Fruit fly (Drosophila melanogaster): ENCODE results near the gene Tsp86D.

The Tsp86D gene

DNA sequence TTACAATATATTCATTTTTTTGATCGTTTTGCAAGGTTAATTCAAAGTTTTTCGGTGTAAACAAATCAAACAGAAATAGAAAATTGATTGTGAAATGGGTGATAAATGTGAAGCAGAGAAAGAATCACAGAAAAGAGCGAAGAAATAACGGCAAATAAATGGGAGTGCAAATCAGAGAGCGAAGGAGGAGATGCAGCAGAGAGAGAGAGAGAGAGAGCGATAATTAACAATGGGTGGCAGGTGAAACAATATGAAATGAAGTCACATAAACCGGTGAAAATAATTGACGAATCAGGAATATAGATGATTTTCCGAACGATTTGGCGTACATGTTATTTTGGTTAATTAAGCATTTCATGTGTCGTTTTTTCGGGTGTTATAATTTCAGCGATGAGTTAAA is 4.6 kb upstream of the Tsp86D start:
- TF ChIP-seq gcm2 (GFP tag; optimal IDR thresholded peaks at IDR 0.05) (no peak), Trl (optimal IDR thresholded peaks at IDR 0.05) (peak in 1 of 2 experiments; percentile 59), Trl (GFP tag; optimal IDR thresholded peaks at IDR 0.05) (no peak), Dip3 (GFP tag; optimal IDR thresholded peaks at IDR 0.05) (no peak)

DNA sequence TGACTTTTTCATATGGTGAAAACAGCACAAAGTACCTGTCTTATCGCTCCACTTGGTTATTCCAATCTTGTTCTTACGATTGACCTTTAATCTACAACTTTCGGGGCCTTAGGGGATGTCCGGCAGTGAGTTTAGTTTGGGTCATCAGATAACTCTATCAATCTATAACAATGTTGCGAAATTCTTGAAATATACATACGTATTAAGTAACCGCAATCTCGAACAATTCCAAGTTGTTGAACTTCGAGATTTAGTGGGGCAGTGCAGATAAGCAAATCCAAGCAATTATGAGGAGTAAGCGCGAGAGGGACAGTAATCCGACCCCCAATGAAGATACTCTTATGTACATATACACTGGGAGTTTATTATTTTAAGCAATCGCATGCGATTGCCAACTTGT is 2.1 kb downstream of the Tsp86D start:
- TF ChIP-seq chif (GFP tag; optimal IDR thresholded peaks at IDR 0.05) (no peak), pho (GFP tag; optimal IDR thresholded peaks at IDR 0.05) (no peak), CG11695 (GFP tag; IDR thresholded peaks at IDR 0.05) (no peak), Pdp1 (GFP tag; optimal IDR thresholded peaks at IDR 0.05) (peak in 1 of 2 experiments; percentile 58), bowl (GFP tag; IDR thresholded peaks at IDR 0.05) (no peak), sens (GFP tag) (peak; percentile 37), gce (GFP tag; IDR thresholded peaks at IDR 0.05) (no peak), BEAF-32 (GFP tag; optimal IDR thresholded peaks at IDR 0.05) (no peak), CG8478 (optimal IDR thresholded peaks at IDR 0.05) (no peak), CG34376 (GFP tag; optimal IDR thresholded peaks at IDR 0.05) (peak; percentile 20), CG15269 (tag; optimal IDR thresholded peaks at IDR 0.05) (no peak), Oli (tag; optimal IDR thresholded peaks at IDR 0.05) (no peak), sug (tag; optimal IDR thresholded peaks at IDR 0.05) (peak; percentile 92), Hr78 (GFP tag; optimal IDR thresholded peaks at IDR 0.05) (peak in 1 of 2 experiments; percentile 12), kay (GFP tag; optimal IDR thresholded peaks at IDR 0.05) (no peak)

DNA sequence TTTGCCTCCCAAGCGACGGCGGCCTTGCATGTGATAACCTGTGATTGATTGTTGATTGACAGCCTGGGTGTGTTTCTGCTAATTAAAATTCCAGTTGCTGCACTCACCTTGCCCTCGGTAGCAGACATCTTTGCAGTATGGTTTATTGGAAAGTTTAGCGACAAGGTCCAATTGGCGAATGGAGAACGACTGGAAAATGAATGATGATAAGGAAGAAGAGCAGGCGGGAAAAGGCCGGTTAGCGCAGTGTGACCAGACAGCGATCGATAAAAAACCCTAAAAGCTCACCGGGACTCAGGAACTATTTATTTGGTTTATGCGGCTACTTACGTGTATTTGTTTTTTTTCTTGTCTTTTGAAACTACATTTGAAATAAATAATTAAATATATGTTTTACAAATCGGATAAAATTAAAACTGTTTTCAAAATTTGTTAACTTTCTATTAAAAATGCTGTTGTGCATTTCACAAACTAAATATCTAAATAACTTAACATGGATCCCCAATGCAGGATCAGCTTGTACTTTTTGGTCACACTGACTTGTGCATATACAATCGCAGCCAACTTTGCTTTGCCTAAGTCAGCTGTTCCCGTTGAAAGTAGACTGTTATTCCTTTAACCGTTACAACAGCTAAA is 3.8 kb downstream of the Tsp86D start, which contains the start of gene Fdh:
Gene Fdh (minus strand): TSS at position 234 of the 636 bp plus-strand sequence.
- TF ChIP-seq Nf-YB (GFP tag; optimal IDR thresholded peaks at IDR 0.05) (peak; percentile 50), CG15269 (tag; optimal IDR thresholded peaks at IDR 0.05) (peak; percentile 67), Rfx (GFP tag; IDR thresholded peaks at IDR 0.05) (peak; percentile 36; the same call in 1 of the 2 replicates), cato (GFP tag; optimal IDR thresholded peaks at IDR 0.05; ENCODE audit: borderline replicate concordance) (peak; percentile 35), ci (GFP tag; IDR thresholded peaks at IDR 0.05) (0 out of 3 replicates have a peak, but pooled peaks have one; percentile 35), CoRest (tag; optimal IDR thresholded peaks at IDR 0.05) (peak; percentile 84), CG31224 (GFP tag; IDR thresholded peaks at IDR 0.05) (no peak), CG13894 (tag; optimal IDR thresholded peaks at IDR 0.05) (peak; percentile 7), CG17361 (GFP tag; IDR thresholded peaks at IDR 0.05) (peak; percentile 81), CG7987 (GFP tag; optimal IDR thresholded peaks at IDR 0.05) (peak; percentile 34), CG9437 (GFP tag; optimal IDR thresholded peaks at IDR 0.05) (peak; percentile 18), Dip3 (GFP tag; optimal IDR thresholded peaks at IDR 0.05) (peak; percentile 37), Usf (GFP tag; optimal IDR thresholded peaks at IDR 0.05) (peak; percentile 6), CG14710 (tag; optimal IDR thresholded peaks at IDR 0.05) (peak; percentile 85), mld (GFP tag; IDR thresholded peaks at IDR 0.05; ENCODE audit: partially characterized antibody) (no peak), vvl (GFP tag; IDR thresholded peaks at IDR 0.05) (peak; percentile 43), CG12104 (GFP tag; optimal IDR thresholded peaks at IDR 0.05) (peak; percentile 57), CG8089 (GFP tag; optimal IDR thresholded peaks at IDR 0.05) (no peak), HLH54F (GFP tag; optimal IDR thresholded peaks at IDR 0.05) (no peak), nmo (GFP tag; optimal IDR thresholded peaks at IDR 0.05) (peak; percentile 80), ftz-f1 (GFP tag; optimal IDR thresholded peaks at IDR 0.05) (peak; percentile 55), corto (GFP tag; optimal IDR thresholded peaks at IDR 0.05) (peak; percentile 5), dpn (GFP tag; optimal IDR thresholded peaks at IDR 0.05) (peak in 1 of 2 experiments; percentile 53), prd (optimal IDR thresholded peaks at IDR 0.05) (no peak), prd (GFP tag; IDR thresholded peaks at IDR 0.05) (0 out of 3 replicates have a peak, but pooled peaks have one; percentile 16), CG17385 (GFP tag; optimal IDR thresholded peaks at IDR 0.05) (peak; percentile 63), ash1 (GFP tag; optimal IDR thresholded peaks at IDR 0.05) (no peak), CG12391 (tag; optimal IDR thresholded peaks at IDR 0.05) (peak; percentile 81), CG18619 (GFP tag; optimal IDR thresholded peaks at IDR 0.05) (peak; percentile 60), CG34422 (GFP tag; IDR thresholded peaks at IDR 0.05) (peak; percentile 34; the same call in 1 of the 3 replicates), Antp (GFP tag; optimal IDR thresholded peaks at IDR 0.05) (no peak)

Data from whole organism, embryonic.